Worm (Caenorhabditis elegans): ENCODE data around the gene T05B11.4.

DNA sequence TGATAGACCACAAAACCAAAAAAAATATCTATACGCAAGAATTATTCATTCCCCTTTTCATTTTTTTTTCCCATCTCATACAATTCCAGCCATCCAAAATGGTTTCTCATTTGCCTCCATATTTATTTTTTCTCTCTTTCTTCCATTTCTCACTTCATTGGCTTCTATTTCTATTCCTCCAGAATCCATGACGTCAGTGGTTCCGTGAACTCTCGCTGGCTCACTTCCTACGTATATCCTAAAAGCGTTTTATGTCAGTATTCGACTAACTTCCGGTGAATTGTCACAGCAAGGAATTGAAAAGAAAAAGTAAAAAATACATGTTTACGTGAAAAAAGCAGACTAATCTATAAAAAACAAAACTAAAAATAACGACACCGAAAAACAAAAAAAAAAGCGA, 27.5 kb downstream of the T05B11.4 start:
- TF ChIP-seq ekl-4 (GFP tag; IDR thresholded peaks at IDR 0.05) (no peak), lin-54 (GFP tag; optimal IDR thresholded peaks at IDR 0.05) (no peak), ceh-79 (tag; optimal IDR thresholded peaks at IDR 0.05) (no peak), F49E8.2 (tag; optimal IDR thresholded peaks at IDR 0.05; ENCODE audit: insufficient read depth) (no peak), ets-4 (GFP tag; optimal IDR thresholded peaks at IDR 0.05) (no peak), rec-8 (tag; optimal IDR thresholded peaks at IDR 0.05) (no peak), ama-1 (optimal IDR thresholded peaks at IDR 0.05) (no peak), ama-1 (GFP tag; optimal IDR thresholded peaks at IDR 0.05) (no peak), lsy-27 (tag; optimal IDR thresholded peaks at IDR 0.05; ENCODE audit: borderline replicate concordance, insufficient read depth) (no peak), nfya-1 (tag; optimal IDR thresholded peaks at IDR 0.05; ENCODE audit: borderline replicate concordance, insufficient read depth) (no peak), dpff-1 (tag; optimal IDR thresholded peaks at IDR 0.05) (no peak), hsf-1 (GFP tag; IDR thresholded peaks at IDR 0.05) (no peak)

All from whole organism, young adult.